Worm (Caenorhabditis elegans) whole organism, early embryonic: ENCODE data around the gene B0302.5.

ENCODE experiments used
- B0310.2 ChIP-seq: sonication (generic microtip); optimal IDR thresholded peaks from 2 replicates; lab custom pipeline; 2016; ENCODE audit warnings: mild to moderate bottlenecking, missing genetic modification characterization, missing compliant biosample characterization
- F13C5.2 ChIP-seq: sonication (generic microtip); optimal IDR thresholded peaks from 2 replicates; lab custom pipeline; 2017; ENCODE audit warnings: mild to moderate bottlenecking, missing genetic modification characterization, inconsistent platforms, missing compliant biosample characterization
- aly-1 ChIP-seq: sonication (generic microtip); optimal IDR thresholded peaks from 2 replicates; lab custom pipeline; 2016; ENCODE audit warnings: missing genetic modification characterization, missing compliant biosample characterization
- ama-1 ChIP-seq: fragments of 150-350 bp; optimal IDR thresholded peaks from 2 replicates; lab custom pipeline; 2014
- ceh-13 ChIP-seq: fragments of 200-800 bp; sonication (Bioruptor generic); optimal IDR thresholded peaks from 2 replicates; lab custom pipeline; 2018; ENCODE audit warnings: mild to moderate bottlenecking, missing genetic modification characterization, missing compliant biosample characterization
- ceh-36 ChIP-seq: sonication (generic microtip); optimal IDR thresholded peaks from 2 replicates; lab custom pipeline; 2016; ENCODE audit warnings: missing genetic modification characterization, inconsistent platforms, missing compliant biosample characterization
- ets-7 ChIP-seq: sonication (generic microtip); optimal IDR thresholded peaks from 2 replicates; lab custom pipeline; 2016; ENCODE audit warnings: missing genotype, missing genetic modification characterization, missing compliant biosample characterization
- flt-1 ChIP-seq: fragments of 200-800 bp; sonication (Bioruptor generic); IDR thresholded peaks from 2 replicates; pipeline ENCODE4 v1.3.6; 2022; ENCODE audit warnings: missing genetic modification characterization, missing compliant biosample characterization
- hmbx-1 ChIP-seq: sonication (generic microtip); optimal IDR thresholded peaks from 2 replicates; lab custom pipeline; 2016; ENCODE audit warnings: mild to moderate bottlenecking, missing genetic modification characterization, missing compliant biosample characterization
- hmg-4 ChIP-seq: fragments of 200-800 bp; sonication (Bioruptor generic); optimal IDR thresholded peaks from 2 replicates; lab custom pipeline; 2018; ENCODE audit warnings: mild to moderate bottlenecking, missing genetic modification characterization, missing compliant biosample characterization
- hnd-1 ChIP-seq: sonication (generic microtip); optimal IDR thresholded peaks from 2 replicates; lab custom pipeline; 2016; ENCODE audit warnings: missing genetic modification characterization, missing compliant biosample characterization
- pes-1 ChIP-seq: fragments of 200-800 bp; sonication (Bioruptor generic); IDR thresholded peaks from 2 replicates; pipeline ENCODE4 v1.3.6; 2022; ENCODE audit warnings: missing genetic modification reagents, missing genetic modification characterization, missing compliant biosample characterization
- scrt-1 ChIP-seq: fragments of 200-800 bp; sonication (Bioruptor generic); IDR thresholded peaks from 2 replicates; pipeline ENCODE4 v1.3.6; 2022; ENCODE audit warnings: missing genetic modification characterization, missing compliant biosample characterization
- sea-1 ChIP-seq: fragments of 200-800 bp; sonication (Bioruptor generic); conservative IDR thresholded peaks from 2 replicates; pipeline ENCODE4 v1.3.6; 2022; ENCODE audit warnings: missing genetic modification characterization, missing compliant biosample characterization
- tbx-11 ChIP-seq: fragments of 200-800 bp; sonication (Bioruptor generic); IDR thresholded peaks from 2 replicates; pipeline ENCODE4 v1.3.6; 2022; ENCODE audit warnings: missing genetic modification characterization, missing compliant biosample characterization
- tbx-37 ChIP-seq: fragments of 200-800 bp; sonication (Bioruptor generic); conservative IDR thresholded peaks from 2 replicates; pipeline ENCODE4 v1.3.6; 2022; ENCODE audit warnings: missing genetic modification reagents, missing genetic modification characterization, missing compliant biosample characterization
- tra-4 ChIP-seq: sonication (generic microtip); optimal IDR thresholded peaks from 2 replicates; lab custom pipeline; 2017; ENCODE audit warnings: missing genetic modification characterization, missing compliant biosample characterization

B0302.5 gene

ce11 chrX:17205853-17206252, 10.9 kb upstream of the B0302.5 start:
- TF ChIP-seq scrt-1 = no peak
- no peak for TF ChIP-seq F13C5.2 (tag; lab: Kevin White, UChicago)
- no peak for TF ChIP-seq hmbx-1
- no peak for TF ChIP-seq ceh-36
- TF ChIP-seq tbx-37 (GFP tag; lab: Robert Waterston, UW) = no peak
- no peak for TF ChIP-seq hmg-4 (GFP tag; lab: Kevin White, UChicago)
- no peak for TF ChIP-seq ama-1
- TF ChIP-seq hnd-1 (tag; lab: Kevin White, UChicago) = no peak
- no peak for TF ChIP-seq tra-4 (tag; lab: Kevin White, UChicago)
- TF ChIP-seq ceh-13 (GFP tag; lab: Kevin White, UChicago) = no peak
- no peak for TF ChIP-seq tbx-11 (GFP tag; lab: Robert Waterston, UW)
- TF ChIP-seq pes-1 (GFP tag; lab: Robert Waterston, UW) = no peak
- no peak for TF ChIP-seq B0310.2 (tag; lab: Kevin White, UChicago)
- no peak for TF ChIP-seq ets-7 (tag; lab: Kevin White, UChicago)
- TF ChIP-seq flt-1 = no peak
- no peak for TF ChIP-seq sea-1 (GFP tag; lab: Robert Waterston, UW)
- no peak for TF ChIP-seq aly-1 (tag; lab: Kevin White, UChicago)

DNA sequence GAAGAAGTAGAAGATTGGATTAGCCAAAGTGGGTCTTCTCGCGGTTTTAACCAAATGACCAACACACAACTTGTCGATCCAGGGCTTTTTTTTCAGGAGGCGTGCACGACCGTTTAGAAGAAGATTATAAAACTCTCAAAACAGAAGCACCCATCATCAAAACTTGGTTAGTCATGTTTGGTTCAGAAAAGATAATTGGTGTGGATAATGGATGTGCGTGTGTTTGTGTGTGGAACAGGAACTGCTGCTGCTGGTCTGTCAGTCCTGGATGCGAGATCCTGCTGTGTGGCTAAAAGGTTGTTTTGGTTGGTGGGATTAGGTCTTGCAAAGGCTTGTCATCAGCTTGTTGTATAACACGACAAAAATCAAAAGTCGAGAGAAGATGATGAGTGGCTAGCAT, 8.5 kb upstream of the B0302.5 start:
- no peak for TF ChIP-seq aly-1 (tag; lab: Kevin White, UChicago)
- no peak for TF ChIP-seq ets-7 (tag; lab: Kevin White, UChicago)
- no peak for TF ChIP-seq hnd-1 (tag; lab: Kevin White, UChicago)
- TF ChIP-seq tra-4 (tag; lab: Kevin White, UChicago) = no peak
- TF ChIP-seq tbx-37 (GFP tag; lab: Robert Waterston, UW) = no peak
- no peak for TF ChIP-seq tbx-11 (GFP tag; lab: Robert Waterston, UW)
- no peak for TF ChIP-seq ama-1
- no peak for TF ChIP-seq ceh-13 (GFP tag; lab: Kevin White, UChicago)
- TF ChIP-seq flt-1 = no peak
- TF ChIP-seq sea-1 (GFP tag; lab: Robert Waterston, UW) = no peak
- no peak for TF ChIP-seq hmg-4 (GFP tag; lab: Kevin White, UChicago)
- TF ChIP-seq scrt-1 = no peak
- TF ChIP-seq hmbx-1 = no peak

DNA sequence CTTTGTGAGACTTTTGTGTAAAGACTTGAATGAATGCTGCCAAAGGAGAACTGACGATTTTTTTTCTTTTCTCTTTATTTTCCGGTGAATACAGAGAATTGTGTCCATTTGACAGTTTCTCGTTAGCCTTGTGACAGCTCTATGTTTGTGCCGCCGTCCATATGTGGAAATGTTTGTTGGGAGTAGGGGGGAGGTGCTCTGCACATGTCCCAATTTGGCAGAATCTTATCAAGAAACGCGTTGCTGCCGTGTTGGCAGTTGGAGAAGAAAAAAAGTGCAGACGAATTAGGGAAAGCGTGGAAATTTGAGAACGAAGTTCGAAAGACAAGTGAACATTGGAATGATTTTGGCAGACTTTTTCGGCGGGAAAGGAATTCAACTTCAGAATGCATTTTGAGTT, 2.9 kb upstream of the B0302.5 start:
- TF ChIP-seq aly-1 (tag; lab: Kevin White, UChicago) (no peak), B0310.2 (tag; lab: Kevin White, UChicago) (no peak), ets-7 (tag; lab: Kevin White, UChicago) (no peak), hnd-1 (tag; lab: Kevin White, UChicago) (no peak), pes-1 (GFP tag; lab: Robert Waterston, UW) (no peak), tbx-11 (GFP tag; lab: Robert Waterston, UW) (no peak), ceh-13 (GFP tag; lab: Kevin White, UChicago) (no peak), scrt-1 (no peak), sea-1 (GFP tag; lab: Robert Waterston, UW) (no peak), tra-4 (tag; lab: Kevin White, UChicago) (no peak)

DNA sequence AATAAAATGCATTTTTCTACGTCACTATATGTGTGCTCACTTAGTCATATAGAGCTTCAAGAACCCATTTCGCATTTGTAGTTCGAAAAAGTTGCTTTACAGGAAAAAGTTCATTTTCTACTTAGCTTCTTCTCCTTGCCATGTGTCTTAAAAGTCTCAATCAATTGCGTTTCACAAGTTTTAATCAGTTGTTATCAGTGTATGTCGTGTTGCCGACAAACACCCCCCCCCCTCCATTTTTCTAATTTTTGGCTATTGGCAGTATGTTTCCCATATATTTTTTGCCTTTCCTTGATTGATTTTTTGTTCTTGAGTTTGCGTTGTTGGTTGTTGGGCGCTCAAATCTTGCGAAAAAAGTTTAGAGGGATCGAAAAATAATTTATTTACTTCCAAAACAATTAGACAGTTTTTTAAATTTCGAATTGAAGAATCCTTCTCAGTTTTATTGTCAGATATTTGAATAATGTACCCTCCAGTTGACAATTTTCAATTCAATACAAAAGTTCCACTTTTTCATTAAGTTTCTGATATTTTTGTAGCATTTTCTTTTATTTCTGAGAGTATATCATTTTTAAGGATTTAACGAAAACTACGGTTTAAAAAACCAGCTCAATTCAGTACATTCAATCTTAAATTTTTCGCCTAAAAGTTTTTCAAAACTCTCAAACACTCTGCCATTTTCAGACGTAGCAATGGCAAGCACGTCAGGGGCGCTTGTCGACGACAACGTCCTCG, 9.1 kb downstream of the B0302.5 start, which contains the start of gene sid-3:
sid-3 (plus strand) TSS at position 685 of the 735 bp plus-strand sequence.
- TF ChIP-seq hnd-1 (tag; lab: Kevin White, UChicago) = no peak
- TF ChIP-seq tbx-11 (GFP tag; lab: Robert Waterston, UW) = no peak
- TF ChIP-seq sea-1 (GFP tag; lab: Robert Waterston, UW) = no peak
- TF ChIP-seq F13C5.2 (tag; lab: Kevin White, UChicago) = no peak
- no peak for TF ChIP-seq hmbx-1
- TF ChIP-seq ets-7 (tag; lab: Kevin White, UChicago) = no peak
- TF ChIP-seq B0310.2 (tag; lab: Kevin White, UChicago) = no peak
- TF ChIP-seq hmg-4 (GFP tag; lab: Kevin White, UChicago) = no peak
- TF ChIP-seq ceh-36 = no peak
- TF ChIP-seq flt-1 = no peak
- no peak for TF ChIP-seq aly-1 (tag; lab: Kevin White, UChicago)

DNA sequence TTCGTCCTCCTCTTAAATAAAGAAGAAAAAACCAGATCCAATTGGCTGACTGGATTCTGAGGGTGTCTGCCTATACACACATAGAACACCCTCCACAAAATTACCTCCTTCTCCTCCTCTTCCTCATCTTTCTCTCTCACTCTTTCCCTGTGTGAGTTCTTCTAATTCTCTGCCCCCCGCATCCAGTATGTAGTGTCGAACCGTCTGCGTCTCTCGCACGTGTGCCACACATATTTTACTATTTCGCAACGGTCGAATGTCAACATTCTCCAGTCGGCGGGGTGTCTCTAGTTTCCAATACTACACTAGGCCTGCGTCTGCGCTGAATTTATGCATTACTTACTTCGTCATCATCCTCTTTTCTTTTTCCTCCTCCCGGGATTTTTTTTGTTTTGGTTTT, 10.6 kb downstream of the B0302.5 start:
- TF ChIP-seq F13C5.2 (tag; lab: Kevin White, UChicago) = peak; percentile 37
- TF ChIP-seq aly-1 (tag; lab: Kevin White, UChicago) = peak; percentile 33
- no peak for TF ChIP-seq hmbx-1
- peak; percentile 67 for TF ChIP-seq hmg-4 (GFP tag; lab: Kevin White, UChicago)
- TF ChIP-seq ets-7 (tag; lab: Kevin White, UChicago) = no peak
- TF ChIP-seq sea-1 (GFP tag; lab: Robert Waterston, UW) = no peak
- TF ChIP-seq flt-1 = no peak

- peak; percentile 47; the same call in 1 of the 2 replicates for TF ChIP-seq tbx-37 (GFP tag; lab: Robert Waterston, UW)
- peak; percentile 77 for TF ChIP-seq F13C5.2 (tag; lab: Kevin White, UChicago)
- TF ChIP-seq tra-4 (tag; lab: Kevin White, UChicago) = no peak
- TF ChIP-seq ceh-13 (GFP tag; lab: Kevin White, UChicago) = no peak
- no peak for TF ChIP-seq scrt-1
- no peak for TF ChIP-seq aly-1 (tag; lab: Kevin White, UChicago)
- TF ChIP-seq hmg-4 (GFP tag; lab: Kevin White, UChicago) = peak; percentile 6
- TF ChIP-seq B0310.2 (tag; lab: Kevin White, UChicago) = no peak
- TF ChIP-seq ceh-36 = no peak
- peak; percentile 65; the same call in 1 of the 2 replicates for TF ChIP-seq flt-1
- no peak for TF ChIP-seq sea-1 (GFP tag; lab: Robert Waterston, UW)
- TF ChIP-seq hmbx-1 = no peak
- no peak for TF ChIP-seq ets-7 (tag; lab: Kevin White, UChicago)
- TF ChIP-seq tbx-11 (GFP tag; lab: Robert Waterston, UW) = no peak
- no peak for TF ChIP-seq hnd-1 (tag; lab: Kevin White, UChicago)
- TF ChIP-seq pes-1 (GFP tag; lab: Robert Waterston, UW) = peak; percentile 66; the same call in 1 of the 2 replicates
- TF ChIP-seq ama-1 = no peak
These were observed 13.7 kb downstream of the B0302.5 start for ce11 chrX:17181220-17181619.

DNA sequence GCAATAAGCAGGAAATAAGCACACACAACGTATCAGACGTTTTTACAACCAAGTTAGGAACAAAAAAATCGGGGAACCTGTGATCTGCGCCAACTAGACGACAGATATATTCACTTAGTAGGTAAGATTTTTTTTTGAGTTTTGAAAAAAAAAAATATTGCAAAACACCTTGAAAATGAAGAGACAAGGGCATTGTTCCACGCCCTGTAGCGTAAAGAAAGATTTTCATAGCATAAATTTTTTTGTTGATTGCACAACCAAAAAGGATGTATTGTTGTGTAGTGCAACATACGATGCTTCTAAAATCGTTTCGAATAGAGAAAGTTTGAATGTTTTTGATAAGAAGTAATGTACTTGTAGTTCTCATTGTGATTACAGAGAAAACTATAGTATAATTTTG, 14.8 kb downstream of the B0302.5 start:
- no peak for TF ChIP-seq ceh-13 (GFP tag; lab: Kevin White, UChicago)
- TF ChIP-seq hmg-4 (GFP tag; lab: Kevin White, UChicago) = no peak
- no peak for TF ChIP-seq flt-1
- TF ChIP-seq tbx-11 (GFP tag; lab: Robert Waterston, UW) = no peak
- no peak for TF ChIP-seq ceh-36
- no peak for TF ChIP-seq hnd-1 (tag; lab: Kevin White, UChicago)
- TF ChIP-seq tbx-37 (GFP tag; lab: Robert Waterston, UW) = no peak
- TF ChIP-seq scrt-1 = no peak
- TF ChIP-seq sea-1 (GFP tag; lab: Robert Waterston, UW) = no peak
- no peak for TF ChIP-seq ama-1
- no peak for TF ChIP-seq hmbx-1
- TF ChIP-seq pes-1 (GFP tag; lab: Robert Waterston, UW) = no peak
- TF ChIP-seq aly-1 (tag; lab: Kevin White, UChicago) = no peak
- no peak for TF ChIP-seq B0310.2 (tag; lab: Kevin White, UChicago)
- no peak for TF ChIP-seq F13C5.2 (tag; lab: Kevin White, UChicago)
- no peak for TF ChIP-seq tra-4 (tag; lab: Kevin White, UChicago)
- no peak for TF ChIP-seq ets-7 (tag; lab: Kevin White, UChicago)
